Worm (Caenorhabditis elegans): ENCODE data around the gene unc-31.
A peak's percentile ranks its signal among the peaks of the same experiment; 100 is the strongest.

The unc-31 gene

DNA sequence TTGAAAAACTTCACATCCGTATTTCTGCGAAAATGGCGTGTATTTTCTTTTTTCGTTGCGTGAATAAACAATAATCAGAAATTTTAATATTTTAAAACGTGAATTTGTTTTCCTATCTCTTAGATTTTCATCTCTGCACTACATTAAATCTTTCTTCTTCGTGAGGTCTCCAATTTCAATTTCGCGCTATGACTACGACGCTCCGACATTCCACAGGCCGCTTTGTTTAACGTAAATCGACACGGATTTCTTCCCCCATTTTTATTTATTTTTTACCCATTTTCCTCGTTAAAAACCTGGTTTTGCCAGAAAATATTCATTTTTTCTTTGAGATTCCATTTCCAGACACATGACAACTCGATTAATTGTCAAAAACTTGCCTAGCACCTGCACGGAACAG is 49.0 kb upstream of the unc-31 start, which contains the start of the genes T23F6.3 and rbd-1 (continued):
- peak; percentile 73 for TF ChIP-seq K11D2.4 (GFP tag; IDR thresholded peaks at IDR 0.05)
- no peak for TF ChIP-seq ekl-4 (GFP tag; IDR thresholded peaks at IDR 0.05)
- no peak for TF ChIP-seq snpc-4 (GFP tag; optimal IDR thresholded peaks at IDR 0.05)
- peak in 2 of 4 experiments; percentile 41 to 72 for TF ChIP-seq snpc-4 (tag; optimal IDR thresholded peaks at IDR 0.05)
- peak; percentile 61; the same call in 1 of the 2 replicates for TF ChIP-seq rcor-1 (GFP tag; IDR thresholded peaks at IDR 0.05)
- TF ChIP-seq ceh-27 (GFP tag; optimal IDR thresholded peaks at IDR 0.05) = peak; percentile 71
- peak; percentile 74 for TF ChIP-seq nfyb-1 (GFP tag; IDR thresholded peaks at IDR 0.05)
- no peak for TF ChIP-seq rec-8 (tag; optimal IDR thresholded peaks at IDR 0.05)
- TF ChIP-seq madf-6 (GFP tag; IDR thresholded peaks at IDR 0.05) = peak; percentile 25; the same call in 1 of the 2 replicates
- TF ChIP-seq hlh-26 (GFP tag; conservative IDR thresholded peaks at IDR 0.05) = no peak

ce11 chrIV:12725228-12725627 is 48.4 kb upstream of the unc-31 start:
- no peak for TF ChIP-seq fkh-3 (tag; optimal IDR thresholded peaks at IDR 0.05)
- no peak for TF ChIP-seq egl-18 (GFP tag; IDR thresholded peaks at IDR 0.05)
- no peak for TF ChIP-seq ama-1 (optimal IDR thresholded peaks at IDR 0.05)
- no peak for TF ChIP-seq ama-1 (GFP tag; optimal IDR thresholded peaks at IDR 0.05)
- no peak for TF ChIP-seq ceh-100 (GFP tag; IDR thresholded peaks at IDR 0.05)
- TF ChIP-seq akir-1 (GFP tag; optimal IDR thresholded peaks at IDR 0.05) = no peak
- no peak for TF ChIP-seq dox-1 (GFP tag; IDR thresholded peaks at IDR 0.05)

DNA sequence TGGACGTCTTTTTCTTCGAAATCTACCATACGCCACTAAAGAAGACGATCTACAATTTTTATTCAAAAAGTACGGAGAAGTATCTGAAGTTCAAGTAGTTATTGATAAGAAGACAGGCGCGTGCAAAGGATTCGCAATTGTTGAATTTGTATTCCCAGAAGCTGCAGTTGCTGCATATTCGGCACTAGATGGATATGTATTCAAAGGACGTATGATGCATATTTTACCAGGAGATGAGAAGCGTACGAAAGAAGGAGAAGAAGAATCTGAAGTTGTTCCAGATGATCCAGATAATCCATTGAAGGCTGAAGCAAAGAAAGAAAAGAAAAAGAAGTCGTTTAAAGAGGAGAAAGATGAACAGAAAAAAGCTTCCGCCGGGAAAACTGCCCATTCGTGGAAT is 47.7 kb upstream of the unc-31 start:
- TF ChIP-seq snpc-4 (GFP tag; optimal IDR thresholded peaks at IDR 0.05) = no peak
- TF ChIP-seq snpc-4 (tag; optimal IDR thresholded peaks at IDR 0.05) = no peak
- no peak for TF ChIP-seq nhr-179 (tag; optimal IDR thresholded peaks at IDR 0.05)
- no peak for TF ChIP-seq lin-26 (GFP tag; IDR thresholded peaks at IDR 0.05)
- TF ChIP-seq F10E7.11 (tag; optimal IDR thresholded peaks at IDR 0.05) = no peak
- TF ChIP-seq madf-6 (GFP tag; IDR thresholded peaks at IDR 0.05) = no peak
- no peak for TF ChIP-seq B0035.1 (tag; optimal IDR thresholded peaks at IDR 0.05)
- TF ChIP-seq athp-1 (tag; optimal IDR thresholded peaks at IDR 0.05) = no peak
- no peak for TF ChIP-seq ceh-91 (GFP tag; IDR thresholded peaks at IDR 0.05)
- no peak for TF ChIP-seq mes-4 (tag; optimal IDR thresholded peaks at IDR 0.05)
- no peak for TF ChIP-seq ceh-79 (tag; optimal IDR thresholded peaks at IDR 0.05)
- TF ChIP-seq ztf-28 (GFP tag; IDR thresholded peaks at IDR 0.05) = no peak
- no peak for TF ChIP-seq ets-4 (GFP tag; optimal IDR thresholded peaks at IDR 0.05)

ce11 chrIV:12728162-12728561 is 45.5 kb upstream of the unc-31 start:
- TF ChIP-seq nhr-80 (tag; optimal IDR thresholded peaks at IDR 0.05) (peak; percentile 21), T07F8.4 (tag; optimal IDR thresholded peaks at IDR 0.05) (no peak)

DNA sequence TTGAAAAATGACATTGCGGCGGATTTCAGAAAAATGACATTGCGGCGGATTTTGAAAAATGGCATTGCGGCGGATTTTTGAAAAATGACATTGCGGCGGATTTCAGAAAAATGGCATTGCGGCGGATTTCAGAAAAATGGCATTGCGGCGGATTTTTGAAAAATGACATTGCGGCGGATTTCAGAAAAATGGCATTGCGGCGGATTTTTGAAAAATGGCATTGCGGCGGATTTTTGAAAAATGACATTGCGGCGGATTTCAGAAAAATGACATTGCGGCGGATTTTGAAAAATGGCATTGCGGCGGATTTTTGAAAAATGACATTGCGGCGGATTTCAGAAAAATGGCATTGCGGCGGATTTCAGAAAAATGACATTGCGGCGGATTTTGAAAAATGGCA is 43.0 kb upstream of the unc-31 start:
- TF ChIP-seq madf-6 (GFP tag; IDR thresholded peaks at IDR 0.05) (0 out of 2 replicates have a peak, but pooled peaks have one; percentile 3), ztf-6 (GFP tag; IDR thresholded peaks at IDR 0.05) (peak; percentile 57; the same call in 1 of the 2 replicates), nfyb-1 (GFP tag; IDR thresholded peaks at IDR 0.05) (0 out of 2 replicates have a peak, but pooled peaks have one; percentile 58), Y95B8A.8 (GFP tag; IDR thresholded peaks at IDR 0.05) (peak; percentile 50; the same call in 1 of the 2 replicates)

DNA sequence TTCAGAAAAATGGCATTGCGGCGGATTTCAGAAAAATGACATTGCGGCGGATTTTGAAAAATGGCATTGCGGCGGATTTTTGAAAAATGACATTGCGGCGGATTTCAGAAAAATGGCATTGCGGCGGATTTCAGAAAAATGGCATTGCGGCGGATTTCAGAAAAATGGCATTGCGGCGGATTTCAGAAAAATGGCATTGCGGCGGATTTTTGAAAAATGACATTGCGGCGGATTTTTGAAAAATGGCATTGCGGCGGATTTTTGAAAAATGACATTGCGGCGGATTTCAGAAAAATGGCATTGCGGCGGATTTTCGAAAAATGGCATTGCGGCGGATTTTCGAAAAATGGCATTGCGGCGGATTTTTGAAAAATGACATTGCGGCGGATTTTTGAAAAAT is 42.2 kb upstream of the unc-31 start:
- TF ChIP-seq nfya-2 (GFP tag; IDR thresholded peaks at IDR 0.05) = peak; percentile 4; the same call in 1 of the 2 replicates
- TF ChIP-seq cebp-2 (GFP tag; IDR thresholded peaks at IDR 0.05) = 0 out of 2 replicates have a peak, but pooled peaks have one; percentile 25
- TF ChIP-seq ztf-25 (GFP tag; IDR thresholded peaks at IDR 0.05) = 0 out of 2 replicates have a peak, but pooled peaks have one; percentile 53
- TF ChIP-seq F37B4.10 (GFP tag; IDR thresholded peaks at IDR 0.05) = 0 out of 2 replicates have a peak, but pooled peaks have one; percentile 63
- 0 out of 2 replicates have a peak, but pooled peaks have one; percentile 36 for TF ChIP-seq Y53G8AR.9 (GFP tag; conservative IDR thresholded peaks at IDR 0.05)

Measured in whole organism, young adult.